Fruit fly (Drosophila melanogaster) whole organism, prepupa: ENCODE results near the gene ctp.
A peak's percentile ranks its signal among the peaks of the same experiment; 100 is the strongest.

Experiments used
- Blimp-1 ChIP-seq: fragments of 200-800 bp; sonication (Bioruptor generic); optimal IDR thresholded peaks from 3 replicates; lab custom pipeline; 2017; ENCODE audit warnings: missing biosample characterization, missing genetic modification characterization, mild to moderate bottlenecking, moderate library complexity, missing genetic modification reagents
- CG10631 ChIP-seq: fragments of 200-800 bp; sonication (Bioruptor generic); optimal IDR thresholded peaks from 2 replicates; lab custom pipeline; 2016; ENCODE audit warnings: missing biosample characterization, missing genetic modification characterization
- CG10669 ChIP-seq: fragments of 200-800 bp; sonication (Bioruptor generic); optimal IDR thresholded peaks from 3 replicates; lab custom pipeline; 2018; ENCODE audit warnings: missing biosample characterization, mild to moderate bottlenecking, missing genetic modification characterization, moderate library complexity
- CG11294 ChIP-seq: fragments of 200-800 bp; sonication (Bioruptor generic); IDR thresholded peaks from 2 replicates; pipeline ENCODE4 v1.3.6; 2022; ENCODE audit warnings: missing biosample characterization, missing genetic modification characterization
- CG11762 ChIP-seq: fragments of 200-800 bp; sonication (Bioruptor generic); optimal IDR thresholded peaks from 3 replicates; lab custom pipeline; 2016; ENCODE audit warnings: missing biosample characterization, missing genetic modification characterization; ENCODE audit not compliant: insufficient read depth
- CG11902 ChIP-seq: fragments of 200-800 bp; sonication (Bioruptor generic); optimal IDR thresholded peaks from 3 replicates; lab custom pipeline; 2016; ENCODE audit warnings: missing biosample characterization, missing genetic modification characterization
- CG15336 ChIP-seq: fragments of 200-800 bp; sonication (Bioruptor generic); IDR thresholded peaks from 2 replicates; pipeline ENCODE4 v1.3.6; 2022; ENCODE audit warnings: missing biosample characterization, missing genetic modification characterization
- CG1621 ChIP-seq: fragments of 200-800 bp; sonication (Bioruptor generic); optimal IDR thresholded peaks from 3 replicates; lab custom pipeline; 2018; ENCODE audit warnings: missing biosample characterization, mild to moderate bottlenecking, missing genetic modification characterization
- CG3032 ChIP-seq: fragments of 200-800 bp; optimal IDR thresholded peaks from 2 replicates; lab custom pipeline; 2019; ENCODE audit warnings: missing biosample characterization, mild to moderate bottlenecking, missing genetic modification characterization, moderate library complexity
- CG31627 ChIP-seq: fragments of 200-800 bp; sonication (Bioruptor generic); optimal IDR thresholded peaks from 3 replicates; lab custom pipeline; 2016; ENCODE audit warnings: missing biosample characterization, missing genetic modification characterization
- CG3919 ChIP-seq: fragments of 200-800 bp; sonication (Bioruptor generic); optimal IDR thresholded peaks from 3 replicates; lab custom pipeline; 2016; ENCODE audit warnings: missing biosample characterization, missing genetic modification characterization
- CG4318 ChIP-seq: fragments of 200-800 bp; sonication (Bioruptor generic); optimal IDR thresholded peaks from 3 replicates; lab custom pipeline; 2017; ENCODE audit warnings: missing biosample characterization, mild to moderate bottlenecking, missing genetic modification characterization
- CG6163 ChIP-seq: fragments of 200-800 bp; sonication (Bioruptor generic); IDR thresholded peaks from 3 replicates; pipeline ENCODE4 v1.3.6; 2022; ENCODE audit warnings: missing biosample characterization, missing genetic modification characterization
- CG6276 ChIP-seq: fragments of 200-800 bp; sonication (Bioruptor generic); optimal IDR thresholded peaks from 2 replicates; lab custom pipeline; 2017; ENCODE audit warnings: missing biosample characterization, mild to moderate bottlenecking, missing genetic modification characterization
- CG6792 ChIP-seq: fragments of 200-800 bp; sonication (Bioruptor generic); optimal IDR thresholded peaks from 3 replicates; lab custom pipeline; 2016; ENCODE audit warnings: missing biosample characterization, missing genetic modification characterization
- CG6808 ChIP-seq: fragments of 200-800 bp; sonication (Bioruptor generic); optimal IDR thresholded peaks from 3 replicates; lab custom pipeline; 2017; ENCODE audit warnings: missing biosample characterization, missing genetic modification characterization, mild to moderate bottlenecking, moderate library complexity, missing genetic modification reagents
- CG6854 ChIP-seq: fragments of 200-800 bp; sonication (Bioruptor generic); optimal IDR thresholded peaks from 2 replicates; lab custom pipeline; 2017; ENCODE audit warnings: missing biosample characterization, mild to moderate bottlenecking, missing genetic modification characterization
- CG8119 ChIP-seq: fragments of 200-800 bp; sonication (Bioruptor generic); IDR thresholded peaks from 3 replicates; pipeline ENCODE4 v1.3.6; 2022; ENCODE audit warnings: missing biosample characterization, missing genetic modification characterization
- CG8319 ChIP-seq: fragments of 200-800 bp; sonication (Bioruptor generic); optimal IDR thresholded peaks from 3 replicates; lab custom pipeline; 2016; ENCODE audit warnings: missing biosample characterization, missing genetic modification characterization
- CG8632 ChIP-seq: fragments of 200-800 bp; sonication (Bioruptor generic); optimal IDR thresholded peaks from 3 replicates; lab custom pipeline; 2016; ENCODE audit warnings: missing biosample characterization, missing genetic modification characterization
- CG9139 ChIP-seq: fragments of 200-800 bp; sonication (Bioruptor generic); optimal IDR thresholded peaks from 3 replicates; lab custom pipeline; 2017; ENCODE audit warnings: missing biosample characterization, mild to moderate bottlenecking, missing genetic modification characterization
- Eip78C ChIP-seq: fragments of 200-800 bp; sonication (Bioruptor generic); peaks from one replicate; lab custom pipeline; 2016; ENCODE audit warnings: missing biosample characterization, missing genetic modification characterization
- Eip93F ChIP-seq: fragments of 200-800 bp; sonication (Bioruptor generic); optimal IDR thresholded peaks from 2 replicates; lab custom pipeline; 2016; ENCODE audit warnings: missing biosample characterization, mild to moderate bottlenecking, missing genetic modification characterization
- Ets21C ChIP-seq: fragments of 200-800 bp; sonication (Bioruptor generic); optimal IDR thresholded peaks from 3 replicates; lab custom pipeline; 2016; ENCODE audit warnings: missing biosample characterization, missing genetic modification characterization
- Ets96B ChIP-seq: fragments of 200-800 bp; optimal IDR thresholded peaks from 2 replicates; lab custom pipeline; 2019; ENCODE audit warnings: missing biosample characterization, mild to moderate bottlenecking, missing genetic modification characterization, moderate library complexity
- Hr39 ChIP-seq: fragments of 200-800 bp; sonication (Bioruptor generic); optimal IDR thresholded peaks from 2 replicates; lab custom pipeline; 2016; ENCODE audit warnings: missing biosample characterization, missing genetic modification characterization
- Hr4 ChIP-seq: fragments of 200-800 bp; sonication (Bioruptor generic); optimal IDR thresholded peaks from 3 replicates; lab custom pipeline; 2016; ENCODE audit warnings: missing biosample characterization, missing genetic modification characterization
- Lpt ChIP-seq: fragments of 200-800 bp; sonication (Bioruptor generic); optimal IDR thresholded peaks from 3 replicates; lab custom pipeline; 2016; ENCODE audit warnings: missing biosample characterization, missing genetic modification characterization
- Met ChIP-seq: fragments of 200-800 bp; sonication (Bioruptor generic); optimal IDR thresholded peaks from 3 replicates; lab custom pipeline; 2016; ENCODE audit warnings: missing biosample characterization, missing genetic modification characterization
- OdsH ChIP-seq: fragments of 200-800 bp; sonication (Bioruptor generic); optimal IDR thresholded peaks from 3 replicates; lab custom pipeline; 2016; ENCODE audit warnings: missing biosample characterization, missing genetic modification characterization
- Smox ChIP-seq: fragments of 200-800 bp; sonication (Bioruptor generic); optimal IDR thresholded peaks from 3 replicates; lab custom pipeline; 2016; ENCODE audit warnings: missing biosample characterization, missing genetic modification characterization
- Sox102F ChIP-seq: fragments of 200-800 bp; sonication (Bioruptor generic); optimal IDR thresholded peaks from 2 replicates; lab custom pipeline; 2016; ENCODE audit warnings: missing biosample characterization, mild to moderate bottlenecking, missing genetic modification characterization
- Sox15 ChIP-seq: fragments of 200-800 bp; sonication (Bioruptor generic); optimal IDR thresholded peaks from 3 replicates; lab custom pipeline; 2016; ENCODE audit warnings: missing biosample characterization, missing genetic modification characterization
- achi ChIP-seq: fragments of 200-800 bp; sonication (Bioruptor generic); optimal IDR thresholded peaks from 3 replicates; lab custom pipeline; 2016; ENCODE audit warnings: missing biosample characterization, missing genetic modification characterization
- dac ChIP-seq: fragments of 200-800 bp; sonication (Bioruptor generic); optimal IDR thresholded peaks from 2 replicates; lab custom pipeline; 2017; ENCODE audit warnings: missing biosample characterization, mild to moderate bottlenecking, missing genetic modification characterization
- dsx ChIP-seq: fragments of 200-800 bp; optimal IDR thresholded peaks from 3 replicates; lab custom pipeline; 2019; ENCODE audit warnings: missing biosample characterization, mild to moderate bottlenecking, missing genetic modification characterization, moderate library complexity; ENCODE audit not compliant: poor library complexity, severe bottlenecking
- esn ChIP-seq: fragments of 200-800 bp; sonication (Bioruptor generic); optimal IDR thresholded peaks from 2 replicates; lab custom pipeline; 2016; ENCODE audit warnings: missing biosample characterization, mild to moderate bottlenecking, missing genetic modification characterization, moderate library complexity
- fkh ChIP-seq: fragments of 200-800 bp; sonication (Bioruptor generic); optimal IDR thresholded peaks from 3 replicates; lab custom pipeline; 2017; ENCODE audit warnings: missing biosample characterization, mild to moderate bottlenecking, missing genetic modification characterization, moderate library complexity
- net ChIP-seq: fragments of 200-800 bp; sonication (Bioruptor generic); optimal IDR thresholded peaks from 3 replicates; lab custom pipeline; 2016; ENCODE audit warnings: missing biosample characterization, missing genetic modification characterization
- salr ChIP-seq, 2 experiments: fragments of 200-800 bp; sonication (Bioruptor generic); optimal IDR thresholded peaks; 3 replicates each; lab custom pipeline; 2016 to 2018; ENCODE audit warnings: missing biosample characterization in 2 of 2, missing genetic modification characterization in 2 of 2, mild to moderate bottlenecking in 1 of 2
- spab ChIP-seq: fragments of 200-800 bp; sonication (Bioruptor generic); optimal IDR thresholded peaks from 2 replicates; lab custom pipeline; 2017; ENCODE audit warnings: missing biosample characterization, mild to moderate bottlenecking, missing genetic modification characterization, missing genetic modification reagents
- ss ChIP-seq, 2 experiments: fragments of 200-800 bp; sonication (Bioruptor generic); optimal IDR thresholded peaks; 2 replicates in 1 of 2; 3 replicates in 1 of 2; lab custom pipeline; 2017 to 2018; ENCODE audit warnings: mild to moderate bottlenecking in 2 of 2, missing biosample characterization in 2 of 2, missing genetic modification characterization in 2 of 2, moderate library complexity in 1 of 2
- svp ChIP-seq: fragments of 200-800 bp; sonication (Bioruptor generic); peaks from one replicate; lab custom pipeline; 2016; ENCODE audit warnings: missing biosample characterization, missing genetic modification characterization
- topi ChIP-seq: fragments of 200-800 bp; sonication (Bioruptor generic); optimal IDR thresholded peaks from 3 replicates; lab custom pipeline; 2016; ENCODE audit warnings: missing biosample characterization, missing genetic modification characterization

ctp gene

dm6 chrX:4660642-4661252 lies 26.9 kb upstream of the ctp start (continued):
- TF ChIP-seq CG10669 (GFP tag; lab: Kevin White, UChicago): peak; percentile 24
- TF ChIP-seq Eip78C: peak; percentile 84
- TF ChIP-seq CG6792 (GFP tag; lab: Kevin White, UChicago): peak; percentile 3
- no peak for TF ChIP-seq CG3032 (tag; lab: Kevin White, UChicago)
- TF ChIP-seq dac (GFP tag; lab: Kevin White, UChicago): no peak
- peak; percentile 2 for TF ChIP-seq net
- TF ChIP-seq svp (GFP tag; lab: Kevin White, UChicago): peak; percentile 69
- TF ChIP-seq CG31627 (GFP tag; lab: Kevin White, UChicago): no peak
- TF ChIP-seq topi (GFP tag; lab: Kevin White, UChicago): no peak
- TF ChIP-seq CG6163 (GFP tag; lab: Robert Waterston, UW): no peak; the same call in 2 of the 3 replicates
- TF ChIP-seq Hr39 (GFP tag; lab: Kevin White, UChicago): no peak
- no peak for TF ChIP-seq CG8119 (GFP tag; lab: Robert Waterston, UW)
- TF ChIP-seq Ets96B (tag; lab: Kevin White, UChicago): peak; percentile 35
- TF ChIP-seq CG6276 (GFP tag; lab: Kevin White, UChicago): no peak
- peak; percentile 5 for TF ChIP-seq Sox15 (GFP tag; lab: Kevin White, UChicago)
- peak in 1 of 2 experiments; percentile 19 for TF ChIP-seq salr (GFP tag; optimal IDR thresholded peaks at IDR 0.05; lab: Kevin White, UChicago)
- TF ChIP-seq CG15336 (GFP tag; lab: Robert Waterston, UW): no peak
- TF ChIP-seq CG11762 (GFP tag; lab: Kevin White, UChicago): no peak
- no peak for TF ChIP-seq Met
- TF ChIP-seq CG8632 (GFP tag; lab: Kevin White, UChicago): peak; percentile 5
- no peak for TF ChIP-seq CG8319
- TF ChIP-seq achi: peak; percentile 25
- TF ChIP-seq Hr4: no peak
- TF ChIP-seq Lpt (GFP tag; lab: Kevin White, UChicago): no peak
- TF ChIP-seq CG6808 (GFP tag; lab: Kevin White, UChicago): no peak
- TF ChIP-seq CG3919: no peak
- TF ChIP-seq dsx: no peak
- no peak for TF ChIP-seq CG10631

- no peak for TF ChIP-seq CG3032 (tag; lab: Kevin White, UChicago)
- no peak for TF ChIP-seq CG10631
- peak; percentile 7 for TF ChIP-seq Ets96B (tag; lab: Kevin White, UChicago)
- TF ChIP-seq CG6808 (GFP tag; lab: Kevin White, UChicago): peak; percentile 44
- no peak for TF ChIP-seq salr (GFP tag; optimal IDR thresholded peaks at IDR 0.05; lab: Kevin White, UChicago)
- TF ChIP-seq CG9139: peak; percentile 10
- peak; percentile 13; the same call in 1 of the 3 replicates for TF ChIP-seq CG6163 (GFP tag; lab: Robert Waterston, UW)
- peak; percentile 55 to 65 for TF ChIP-seq ss (GFP tag; optimal IDR thresholded peaks at IDR 0.05; lab: Kevin White, UChicago)
- TF ChIP-seq svp (GFP tag; lab: Kevin White, UChicago): peak; percentile 28
- TF ChIP-seq dac (GFP tag; lab: Kevin White, UChicago): no peak
- TF ChIP-seq spab: no peak
- TF ChIP-seq Eip78C: peak; percentile 45
Measured at dm6 chrX:4664107-4664506, 23.5 kb upstream of the ctp start.

dm6 chrX:4666650-4667360 lies 20.8 kb upstream of the ctp start, which contains the start of gene CG3009:
Gene CG3009 (minus strand): TSS chrX:4666700.
- TF ChIP-seq CG15336 (GFP tag; lab: Robert Waterston, UW) (peak; percentile 98), Blimp-1 (peak; percentile 89), CG11294 (GFP tag; lab: Robert Waterston, UW) (peak; percentile 93), esn (GFP tag; lab: Kevin White, UChicago) (peak; percentile 99), Eip93F (peak; percentile 79), ss (GFP tag; optimal IDR thresholded peaks at IDR 0.05; lab: Kevin White, UChicago) (peak; percentile 92 to 97), fkh (GFP tag; lab: Kevin White, UChicago) (peak; percentile 80), net (peak; percentile 98), Sox102F (GFP tag; lab: Kevin White, UChicago) (peak; percentile 98), CG11762 (GFP tag; lab: Kevin White, UChicago) (peak; percentile 96), Ets21C (GFP tag; lab: Kevin White, UChicago) (peak; percentile 98), OdsH (GFP tag; lab: Kevin White, UChicago) (peak; percentile 97), Smox (GFP tag; lab: Kevin White, UChicago) (peak; percentile 98), CG4318 (peak; percentile 96), CG8119 (GFP tag; lab: Robert Waterston, UW) (peak; percentile 98), CG1621 (peak; percentile 96), Eip78C (peak; percentile 99), CG3919 (peak; percentile 98), CG6854 (GFP tag; lab: Kevin White, UChicago) (peak; percentile 96), CG11902 (peak; percentile 97), salr (GFP tag; optimal IDR thresholded peaks at IDR 0.05; lab: Kevin White, UChicago) (peak; percentile 90 to 94), CG6792 (GFP tag; lab: Kevin White, UChicago) (peak; percentile 99)
